Worm (Caenorhabditis elegans): ENCODE results near the gene C01G5.9.

C01G5.9 gene

DNA sequence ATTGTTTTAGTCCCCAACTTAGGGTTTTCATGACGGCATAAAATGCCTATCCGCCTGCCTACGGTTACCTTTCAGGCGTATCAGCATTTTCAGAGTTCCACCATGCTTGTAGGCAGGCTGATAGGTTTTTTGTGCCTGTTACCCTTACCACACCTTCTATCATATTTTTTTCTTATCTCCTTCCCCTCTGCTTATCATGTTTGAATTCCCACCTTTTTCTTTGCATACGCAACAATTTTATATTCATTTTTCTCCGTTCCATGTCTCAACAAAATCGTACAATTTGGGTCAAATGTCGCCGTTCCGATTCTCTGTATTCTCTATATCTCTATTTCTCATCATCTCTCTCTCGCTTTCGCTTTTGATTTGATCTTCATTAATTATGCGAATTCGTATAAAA, at the start of gene C01G5.9:
C01G5.9 (plus strand) TSS at position 301 of the 400 bp plus-strand sequence.
- TF ChIP-seq unc-62 (GFP tag; optimal IDR thresholded peaks at IDR 0.05): no peak

DNA sequence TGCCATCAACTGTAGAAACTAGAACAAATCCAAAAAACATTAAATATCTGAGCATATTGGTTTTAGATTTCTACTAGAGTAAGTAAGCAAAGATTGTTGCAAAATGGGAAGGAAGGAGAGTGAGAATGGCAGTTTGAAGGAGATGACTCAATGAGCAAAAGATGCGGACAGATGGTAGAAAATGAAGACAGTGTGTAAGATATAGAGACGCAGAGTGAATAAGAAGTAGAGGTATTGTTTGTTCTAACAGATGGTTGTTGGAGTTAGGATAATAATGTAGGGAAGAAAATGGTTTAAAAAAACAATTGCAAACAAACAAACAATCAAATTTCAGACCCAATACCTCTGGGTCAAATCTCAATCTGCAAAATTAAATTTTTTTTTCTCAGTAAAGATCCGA, 48.5 kb upstream of the C01G5.9 start, which contains the start of gene tmed-13:
tmed-13 (minus strand) TSS at position 169 of the 400 bp plus-strand sequence.
- TF ChIP-seq unc-62 (GFP tag; optimal IDR thresholded peaks at IDR 0.05): no peak

DNA sequence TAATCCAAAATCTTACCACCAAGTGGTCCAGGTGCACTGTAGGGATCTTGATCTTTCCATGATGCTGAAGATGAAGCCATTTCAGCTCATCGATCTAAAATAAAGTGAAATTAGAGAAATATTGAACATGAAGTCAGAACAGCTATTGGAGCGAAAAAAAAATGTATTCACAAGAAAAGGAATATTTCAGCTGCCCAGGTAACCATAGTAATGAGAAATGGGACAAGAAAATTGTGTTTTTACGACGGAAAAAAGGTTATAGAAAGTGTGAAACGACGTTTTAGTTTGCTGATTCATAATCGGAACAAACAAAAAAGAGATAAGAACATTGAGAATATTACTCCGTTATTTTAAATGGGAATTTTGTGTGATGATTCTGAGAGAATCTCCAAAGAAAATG, 46.6 kb upstream of the C01G5.9 start, which contains the start of gene Y73B6BL.27:
Y73B6BL.27 (minus strand) TSS at position 101 of the 400 bp plus-strand sequence.
- TF ChIP-seq unc-62 (GFP tag; optimal IDR thresholded peaks at IDR 0.05): no peak

DNA sequence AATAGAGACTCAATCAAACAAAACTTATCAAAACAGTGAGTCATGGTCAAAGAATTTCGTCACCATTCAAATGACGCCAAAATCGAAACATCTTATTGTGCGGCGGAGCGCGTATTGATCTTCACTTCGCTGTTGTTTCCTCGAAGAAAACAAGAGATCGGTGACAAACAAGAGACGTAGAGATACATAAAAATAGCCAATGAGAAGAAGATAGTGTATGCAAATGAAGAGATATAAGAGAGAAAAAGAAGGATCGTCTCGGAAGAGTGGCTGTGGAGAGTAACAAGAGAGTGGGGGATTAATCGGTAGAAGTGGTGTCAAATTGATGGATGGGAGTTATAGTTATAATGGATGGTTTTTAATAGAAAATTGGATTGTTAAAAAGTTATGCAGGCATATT, 44.9 kb upstream of the C01G5.9 start:
- TF ChIP-seq unc-62 (GFP tag; optimal IDR thresholded peaks at IDR 0.05): no peak

DNA sequence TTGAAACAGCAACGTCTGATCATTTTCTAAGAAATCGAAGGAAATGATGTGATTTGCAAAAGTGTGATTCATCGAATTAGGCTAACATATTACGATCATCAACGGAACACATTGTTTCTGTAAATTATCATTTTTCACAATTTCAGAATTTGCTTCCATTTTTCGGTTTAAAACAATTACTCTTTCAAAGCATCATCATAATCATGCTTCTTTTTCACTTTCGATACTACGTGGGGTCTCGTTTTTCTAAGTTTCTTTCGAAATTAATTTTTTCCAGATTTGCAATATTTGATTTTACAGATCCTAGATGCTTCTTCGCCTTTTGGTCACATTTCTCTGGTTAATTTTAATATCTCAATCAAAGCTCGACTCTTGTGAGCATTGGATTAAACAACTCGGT, 39.5 kb upstream of the C01G5.9 start, which contains the start of gene tyr-6:
tyr-6 (plus strand) TSS at position 301 of the 400 bp plus-strand sequence.
- no peak for TF ChIP-seq unc-62 (GFP tag; optimal IDR thresholded peaks at IDR 0.05)

DNA sequence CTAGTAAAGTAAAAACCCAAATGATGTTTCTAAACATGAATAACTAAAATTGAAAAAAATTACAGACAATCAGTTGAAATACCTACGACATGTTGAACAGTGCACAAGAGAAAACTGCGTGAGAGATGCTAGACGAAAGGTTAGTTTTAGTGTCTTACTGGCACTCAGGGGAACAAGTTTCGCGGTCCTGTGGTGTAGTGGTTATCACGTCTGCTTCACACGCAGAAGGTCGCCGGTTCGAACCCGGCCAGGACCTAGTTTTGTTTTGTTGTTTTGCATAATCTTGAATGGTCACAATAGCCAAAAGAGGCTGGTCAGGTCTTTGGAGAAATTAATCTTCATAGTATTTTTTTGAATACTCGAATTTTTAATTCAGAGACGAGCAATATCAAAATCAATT, 38.7 kb upstream of the C01G5.9 start:
- TF ChIP-seq unc-62 (GFP tag; optimal IDR thresholded peaks at IDR 0.05): no peak

DNA sequence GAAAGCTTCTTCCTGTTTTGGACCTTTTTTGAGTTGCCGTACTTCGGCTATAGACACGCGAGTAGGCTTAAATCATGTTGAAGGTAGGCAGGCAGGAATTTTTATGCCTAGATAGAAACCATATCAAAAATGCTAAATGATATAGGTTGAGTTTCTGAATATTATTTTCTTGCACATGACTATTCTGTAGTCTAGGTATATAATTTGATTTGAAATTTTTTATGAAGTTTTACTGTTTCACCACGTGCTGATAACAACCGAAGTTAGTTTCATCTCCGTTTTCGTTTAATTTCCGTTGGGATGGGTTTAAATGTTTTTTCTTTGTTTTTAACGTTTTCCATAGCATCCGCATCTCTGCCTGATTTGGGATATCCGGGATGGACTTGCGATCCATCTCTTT, 32.6 kb upstream of the C01G5.9 start, which contains the start of gene Y73B6BL.37:
Y73B6BL.37 (plus strand) TSS at position 301 of the 400 bp plus-strand sequence.
- TF ChIP-seq unc-62 (GFP tag; optimal IDR thresholded peaks at IDR 0.05): no peak

DNA sequence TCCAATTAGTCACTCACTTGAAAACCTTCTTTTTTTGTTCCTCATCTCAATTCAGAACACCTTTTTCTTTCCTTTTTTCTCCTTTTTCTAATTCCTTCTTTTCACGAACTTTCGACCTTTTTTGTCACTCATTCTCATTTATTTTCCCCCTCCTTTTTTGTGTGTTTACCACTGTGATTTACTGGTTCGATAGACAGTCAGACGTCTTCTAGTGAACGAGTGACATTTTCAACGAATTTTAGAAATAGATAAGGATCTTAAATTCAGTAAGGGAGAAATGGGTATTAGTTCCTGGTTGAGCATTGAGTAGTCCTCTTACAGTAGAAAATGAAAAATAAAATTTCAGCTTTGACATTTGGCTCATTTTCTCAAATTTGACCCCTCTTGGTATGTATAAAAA, 27.8 kb upstream of the C01G5.9 start:
- no peak for TF ChIP-seq unc-62 (GFP tag; optimal IDR thresholded peaks at IDR 0.05)

DNA sequence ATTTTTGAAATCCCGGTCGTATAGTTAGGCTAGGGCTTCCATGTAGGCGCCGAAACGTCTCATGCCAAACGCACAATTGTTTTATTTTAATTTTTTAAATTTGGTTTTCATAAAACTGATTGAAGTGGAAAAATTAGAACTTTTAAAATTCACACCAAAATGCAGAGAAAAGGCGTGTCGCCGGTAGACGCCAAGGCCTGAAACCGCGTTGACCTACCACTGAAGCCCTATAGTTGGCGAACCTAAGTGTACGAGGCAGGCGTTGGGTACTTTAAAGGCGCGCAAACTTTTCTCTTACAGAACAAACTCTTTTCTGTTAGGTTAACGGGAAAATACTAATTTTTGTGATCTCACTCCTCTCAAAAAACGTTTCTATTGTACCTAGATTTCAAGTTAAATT, 26.4 kb upstream of the C01G5.9 start, which contains the start of gene Y73B6BL.44:
Y73B6BL.44 (plus strand) TSS at position 301 of the 400 bp plus-strand sequence.
- no peak for TF ChIP-seq unc-62 (GFP tag; optimal IDR thresholded peaks at IDR 0.05)

DNA sequence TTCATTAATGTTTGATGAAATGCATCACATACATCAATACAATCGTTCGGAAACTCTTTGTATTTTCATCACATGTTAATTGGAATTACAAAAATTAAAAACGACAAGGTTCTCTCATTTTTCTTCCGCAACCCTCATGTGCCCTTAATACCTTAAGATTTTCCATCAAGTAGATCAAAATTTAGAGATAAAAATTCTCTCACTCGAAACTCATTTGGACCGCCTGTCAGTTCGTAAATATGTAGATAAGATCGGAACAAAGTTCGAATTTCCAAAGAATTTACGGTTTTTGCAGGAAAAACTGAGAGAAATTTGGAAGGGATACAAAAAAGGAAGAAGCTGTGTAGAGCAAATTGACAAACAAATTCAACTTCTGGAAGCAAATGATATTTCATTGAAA, 23.6 kb upstream of the C01G5.9 start:
- TF ChIP-seq unc-62 (GFP tag; optimal IDR thresholded peaks at IDR 0.05): no peak

DNA sequence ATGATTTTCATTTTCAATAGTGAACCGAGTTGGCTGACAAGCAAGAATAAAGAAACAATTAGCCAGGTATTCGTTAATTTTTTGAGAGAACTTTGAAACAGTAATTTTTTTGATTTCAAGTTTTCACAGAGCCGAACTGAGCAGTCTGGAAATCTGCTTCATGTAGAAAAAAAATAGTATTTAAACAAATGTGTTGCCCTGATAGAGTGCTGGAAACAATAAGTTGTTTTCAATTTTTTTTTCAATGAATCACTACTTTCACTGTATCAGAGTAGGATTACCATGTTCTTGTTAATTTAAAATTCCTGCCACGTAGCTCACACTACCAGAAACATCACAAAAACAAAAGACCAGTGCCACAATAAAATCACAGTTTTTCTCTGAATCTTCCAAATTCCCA, 19.3 kb upstream of the C01G5.9 start:
- TF ChIP-seq unc-62 (GFP tag; optimal IDR thresholded peaks at IDR 0.05): no peak

DNA sequence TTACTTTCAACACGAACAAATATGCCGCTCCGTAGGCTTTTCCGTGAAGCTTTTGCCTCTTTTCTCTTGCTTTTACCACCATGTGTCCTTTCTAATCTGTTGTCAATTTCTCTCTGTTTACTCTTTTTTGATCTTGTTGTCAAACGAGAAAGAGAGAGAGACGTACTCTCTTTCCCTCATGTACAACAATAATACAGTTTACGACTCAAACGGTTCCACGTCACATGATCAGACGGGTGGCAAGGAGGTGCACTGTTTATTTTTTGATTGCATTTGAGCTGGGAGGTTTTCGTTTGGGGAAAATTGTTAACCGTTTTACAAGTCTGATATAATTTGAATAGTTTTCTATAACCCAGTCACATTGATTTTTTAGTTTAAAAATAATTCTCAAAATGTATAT, 18.9 kb upstream of the C01G5.9 start:
- no peak for TF ChIP-seq unc-62 (GFP tag; optimal IDR thresholded peaks at IDR 0.05)

DNA sequence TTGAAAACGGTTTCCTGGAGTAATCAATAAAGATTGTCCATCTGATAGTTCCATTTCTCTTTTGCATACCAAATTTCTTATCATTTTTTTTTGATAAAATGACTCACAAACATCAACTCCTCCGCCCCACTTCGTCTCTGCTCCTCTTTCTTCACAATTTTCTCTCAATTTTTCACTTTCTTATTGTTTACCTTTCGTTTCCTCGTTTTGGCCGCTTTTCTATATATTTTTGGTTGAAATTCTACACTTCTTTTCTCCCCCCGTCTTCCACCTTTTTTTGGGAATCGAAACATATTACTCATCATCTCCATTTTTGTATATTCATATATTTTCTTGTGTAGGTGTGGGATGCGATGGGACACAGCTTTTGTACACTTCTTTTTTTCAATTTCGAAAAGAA, 17.0 kb upstream of the C01G5.9 start:
- TF ChIP-seq unc-62 (GFP tag; optimal IDR thresholded peaks at IDR 0.05): no peak

DNA sequence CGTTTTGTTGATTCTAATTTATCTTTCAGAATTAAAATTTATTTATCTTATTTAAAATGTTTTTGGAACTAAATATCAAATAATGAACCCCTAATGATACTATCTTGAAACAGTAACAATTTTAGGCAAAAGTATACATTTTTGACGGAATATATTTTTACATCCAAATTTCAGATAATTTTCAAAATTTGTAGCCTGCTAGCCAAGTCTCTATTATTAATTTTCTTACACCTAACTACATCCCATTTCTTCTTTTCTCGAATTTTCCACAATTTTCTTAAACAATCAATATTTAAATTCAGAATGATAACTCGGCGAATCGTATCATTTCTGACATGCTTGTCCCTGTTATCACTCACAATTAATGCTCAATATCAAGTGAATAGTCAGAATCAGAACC, 13.3 kb upstream of the C01G5.9 start, which contains the start of gene pqn-89:
pqn-89 (plus strand) TSS at position 301 of the 400 bp plus-strand sequence.
- TF ChIP-seq unc-62 (GFP tag; optimal IDR thresholded peaks at IDR 0.05): no peak

DNA sequence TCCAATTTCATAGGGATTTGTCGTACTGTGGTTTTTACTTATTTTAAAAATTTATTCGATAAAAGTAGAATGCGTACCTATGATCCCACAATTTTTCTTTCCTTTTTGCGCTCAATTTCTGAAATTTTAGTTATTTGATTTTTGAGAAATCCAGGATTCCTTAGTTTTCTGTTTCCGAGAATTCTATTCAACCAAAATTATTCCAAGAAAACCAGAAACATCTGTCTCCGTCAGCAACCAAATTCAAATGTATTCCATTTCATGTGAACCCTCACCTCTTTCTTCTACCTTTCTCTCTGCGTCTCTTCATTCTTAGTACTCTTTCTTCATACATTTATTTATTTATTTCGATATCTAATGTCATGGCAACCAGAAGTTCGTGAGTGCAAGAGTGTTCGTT, 7.9 kb upstream of the C01G5.9 start:
- no peak for TF ChIP-seq unc-62 (GFP tag; optimal IDR thresholded peaks at IDR 0.05)

DNA sequence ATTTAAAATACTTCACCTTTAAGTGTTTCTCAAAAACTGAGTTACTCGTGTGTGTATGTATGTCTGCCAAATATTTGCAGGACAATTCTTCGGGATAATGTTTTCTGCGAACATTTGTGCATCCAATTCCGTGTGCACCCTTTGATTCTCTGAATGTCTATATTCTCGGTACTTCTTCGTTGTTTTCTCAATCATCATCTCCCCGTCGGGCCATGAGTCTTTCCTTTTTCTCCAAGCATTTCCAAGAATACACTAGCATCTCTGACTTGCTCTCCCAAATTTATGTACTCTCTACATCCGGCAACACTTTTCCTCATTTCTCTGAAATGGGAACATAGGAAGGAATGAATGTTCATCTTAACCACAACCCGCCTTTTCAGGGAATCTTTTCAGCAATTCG, 5.0 kb upstream of the C01G5.9 start:
- TF ChIP-seq unc-62 (GFP tag; optimal IDR thresholded peaks at IDR 0.05): no peak

DNA sequence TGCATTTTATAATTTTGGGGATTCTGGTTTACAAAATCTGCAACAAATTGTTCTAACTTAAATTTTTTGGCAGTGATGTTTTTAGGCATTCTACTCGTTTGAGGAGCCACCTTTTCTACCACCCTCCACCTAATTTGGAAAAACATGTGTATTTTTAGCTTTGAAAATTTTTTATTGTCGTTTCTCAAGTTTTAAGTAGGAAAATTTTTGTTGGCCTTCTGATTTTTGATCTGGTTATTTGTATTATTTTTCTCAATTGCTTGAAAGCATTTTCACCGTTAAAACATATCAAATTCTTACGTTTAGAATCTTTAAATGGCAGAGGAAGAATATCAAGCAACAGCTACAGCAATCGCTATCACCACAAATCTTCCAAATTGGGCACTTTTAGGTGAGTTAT, 1.8 kb upstream of the C01G5.9 start, which contains the start of gene C01G5.7:
C01G5.7 (plus strand) TSS at position 301 of the 400 bp plus-strand sequence.
- TF ChIP-seq unc-62 (GFP tag; optimal IDR thresholded peaks at IDR 0.05): no peak

Measured in whole organism, dauer.